Comparison of ENCODE assay signal across 6 fruit fly cellular contexts in genomic region chrX:16277878-16278506, dm6.
TF ChIP-seq lines count a peak whose summit lies in the region.

Gene eas (plus strand): TSS chrX:16278328.

- peak; percentile 20 to 36 for TF ChIP-seq CTCF in S2 (optimal IDR thresholded peaks at IDR 0.05; lab: Kevin White, UChicago)
- TF ChIP-seq CTCF in whole organism, embryonic (GFP tag; optimal IDR thresholded peaks at IDR 0.05; lab: Kevin White, UChicago), result peak; percentile 51

TF ChIP-seq in whole organism, adult, 20 proteins besides CTCF, POLR2A, EP300 and RAD21:
- TF ChIP-seq cic (GFP tag; optimal IDR thresholded peaks at IDR 0.05; lab: Kevin White, UChicago) (no peak), CG1620 (GFP tag; optimal IDR thresholded peaks at IDR 0.05; lab: Kevin White, UChicago) (peak; percentile 30), CG11617 (GFP tag; optimal IDR thresholded peaks at IDR 0.05; lab: Kevin White, UChicago) (no peak), CG5204 (GFP tag; optimal IDR thresholded peaks at IDR 0.05; lab: Kevin White, UChicago) (no peak), ovo (GFP tag; optimal IDR thresholded peaks at IDR 0.05; lab: Kevin White, UChicago) (peak; percentile 28), CG14711 (tag; optimal IDR thresholded peaks at IDR 0.05; lab: Kevin White, UChicago) (no peak), Mnt (GFP tag; optimal IDR thresholded peaks at IDR 0.05; lab: Kevin White, UChicago) (peak; percentile 33), tj (GFP tag; optimal IDR thresholded peaks at IDR 0.05; lab: Kevin White, UChicago) (no peak), CG33017 (tag; optimal IDR thresholded peaks at IDR 0.05; lab: Kevin White, UChicago) (peak; percentile 6), cnc (optimal IDR thresholded peaks at IDR 0.05; lab: Kevin White, UChicago) (peak in 1 of 2 experiments; percentile 59), Hr96 (GFP tag; optimal IDR thresholded peaks at IDR 0.05; lab: Kevin White, UChicago) (no peak), CG7045 (GFP tag; optimal IDR thresholded peaks at IDR 0.05; lab: Kevin White, UChicago) (no peak), bab1 (GFP tag; optimal IDR thresholded peaks at IDR 0.05; lab: Kevin White, UChicago) (no peak), Clk (GFP tag; optimal IDR thresholded peaks at IDR 0.05; lab: Kevin White, UChicago) (no peak), CG7101 (tag; optimal IDR thresholded peaks at IDR 0.05; lab: Kevin White, UChicago) (no peak)

TF ChIP-seq in whole organism, embryonic, 481 proteins besides CTCF, POLR2A, EP300 and RAD21 (continues in another document):
- TF ChIP-seq CG11093 (GFP tag; IDR thresholded peaks at IDR 0.05; lab: Robert Waterston, UW) (no peak), CG11696 (GFP tag; IDR thresholded peaks at IDR 0.05; lab: Robert Waterston, UW) (no peak), fd3F (GFP tag; optimal IDR thresholded peaks at IDR 0.05; lab: Kevin White, UChicago) (no peak), CG4617 (GFP tag; optimal IDR thresholded peaks at IDR 0.05; lab: Kevin White, UChicago; ENCODE audit: borderline replicate concordance) (peak; percentile 12), CG6813 (GFP tag; optimal IDR thresholded peaks at IDR 0.05; lab: Kevin White, UChicago) (no peak), Antp (GFP tag; optimal IDR thresholded peaks at IDR 0.05; lab: Kevin White, UChicago) (no peak), H15 (GFP tag; IDR thresholded peaks at IDR 0.05; lab: Robert Waterston, UW) (no peak), CG10979 (tag; optimal IDR thresholded peaks at IDR 0.05; lab: Kevin White, UChicago) (no peak), CG11504 (tag; optimal IDR thresholded peaks at IDR 0.05; lab: Kevin White, UChicago) (peak; percentile 3), CG15479 (GFP tag; optimal IDR thresholded peaks at IDR 0.05; lab: Kevin White, UChicago) (no peak), CG9876 (GFP tag; optimal IDR thresholded peaks at IDR 0.05; lab: Kevin White, UChicago) (no peak), cato (GFP tag; optimal IDR thresholded peaks at IDR 0.05; lab: Kevin White, UChicago; ENCODE audit: borderline replicate concordance) (no peak), Rx (GFP tag; IDR thresholded peaks at IDR 0.05; lab: Robert Waterston, UW) (no peak), jing (GFP tag; optimal IDR thresholded peaks at IDR 0.05; lab: Kevin White, UChicago) (no peak), CG7372 (GFP tag; IDR thresholded peaks at IDR 0.05; lab: Robert Waterston, UW) (no peak), dm (GFP tag; optimal IDR thresholded peaks at IDR 0.05; lab: Kevin White, UChicago) (no peak), sna (GFP tag; IDR thresholded peaks at IDR 0.05; lab: Robert Waterston, UW; ENCODE audit: partially characterized antibody) (peak; percentile 41; the same call in 1 of the 2 replicates), salm (tag; optimal IDR thresholded peaks at IDR 0.05; lab: Kevin White, UChicago) (no peak), CG18262 (tag; optimal IDR thresholded peaks at IDR 0.05; lab: Kevin White, UChicago) (no peak)

TF ChIP-seq in whole organism, prepupa, 60 proteins besides CTCF, POLR2A, EP300 and RAD21:
- TF ChIP-seq salr (GFP tag; optimal IDR thresholded peaks at IDR 0.05; lab: Kevin White, UChicago) (peak in 1 of 2 experiments; percentile 7), Eip93F (GFP tag; optimal IDR thresholded peaks at IDR 0.05; lab: Kevin White, UChicago) (no peak), Hr39 (GFP tag; optimal IDR thresholded peaks at IDR 0.05; lab: Kevin White, UChicago) (peak; percentile 36), CG11294 (GFP tag; IDR thresholded peaks at IDR 0.05; lab: Robert Waterston, UW) (no peak), acj6 (GFP tag; optimal IDR thresholded peaks at IDR 0.05; lab: Kevin White, UChicago) (peak; percentile 27), CG10669 (GFP tag; optimal IDR thresholded peaks at IDR 0.05; lab: Kevin White, UChicago) (no peak), CG6163 (GFP tag; IDR thresholded peaks at IDR 0.05; lab: Robert Waterston, UW) (0 out of 3 replicates have a peak, but pooled peaks have one; percentile 7), CG31627 (GFP tag; optimal IDR thresholded peaks at IDR 0.05; lab: Kevin White, UChicago) (peak; percentile 16), lz (GFP tag; optimal IDR thresholded peaks at IDR 0.05; lab: Kevin White, UChicago) (peak; percentile 16), dac (GFP tag; optimal IDR thresholded peaks at IDR 0.05; lab: Kevin White, UChicago) (no peak), Eip78C (GFP tag; lab: Kevin White, UChicago) (peak; percentile 55), esn (GFP tag; optimal IDR thresholded peaks at IDR 0.05; lab: Kevin White, UChicago) (peak; percentile 31), Ets21C (GFP tag; optimal IDR thresholded peaks at IDR 0.05; lab: Kevin White, UChicago) (no peak)

TF ChIP-seq in whole organism, pupa, 21 proteins besides CTCF, POLR2A, EP300 and RAD21:
- TF ChIP-seq CG8159 (tag; optimal IDR thresholded peaks at IDR 0.05; lab: Kevin White, UChicago) (no peak), CG9948 (tag; optimal IDR thresholded peaks at IDR 0.05; lab: Kevin White, UChicago) (no peak), fd96Ca (GFP tag; IDR thresholded peaks at IDR 0.05; lab: Robert Waterston, UW) (0 out of 3 replicates have a peak, but pooled peaks have one; percentile 36), Pif1B (GFP tag; optimal IDR thresholded peaks at IDR 0.05; lab: Kevin White, UChicago) (no peak), CG12605 (GFP tag; IDR thresholded peaks at IDR 0.05; lab: Robert Waterston, UW) (no peak), CG15710 (tag; optimal IDR thresholded peaks at IDR 0.05; lab: Kevin White, UChicago) (no peak), CG17806 (tag; optimal IDR thresholded peaks at IDR 0.05; lab: Kevin White, UChicago) (no peak), CG32121 (GFP tag; IDR thresholded peaks at IDR 0.05; lab: Robert Waterston, UW) (no peak), CG4496 (GFP tag; IDR thresholded peaks at IDR 0.05; lab: Robert Waterston, UW) (0 out of 3 replicates have a peak, but pooled peaks have one; percentile 15), gl (tag; optimal IDR thresholded peaks at IDR 0.05; lab: Kevin White, UChicago) (no peak)

TF ChIP-seq in whole organism, wandering third instar larva, 38 proteins besides CTCF, POLR2A, EP300 and RAD21:
- TF ChIP-seq Sp1 (GFP tag; optimal IDR thresholded peaks at IDR 0.05; lab: Kevin White, UChicago) (no peak), CG32264 (GFP tag; optimal IDR thresholded peaks at IDR 0.05; lab: Kevin White, UChicago) (no peak), woc (GFP tag; optimal IDR thresholded peaks at IDR 0.05; lab: Kevin White, UChicago) (no peak), psq (GFP tag; optimal IDR thresholded peaks at IDR 0.05; lab: Kevin White, UChicago) (no peak), sv (GFP tag; optimal IDR thresholded peaks at IDR 0.05; lab: Kevin White, UChicago) (peak; percentile 22), rgr (GFP tag; optimal IDR thresholded peaks at IDR 0.05; lab: Kevin White, UChicago) (peak; percentile 20), dmrt93B (GFP tag; optimal IDR thresholded peaks at IDR 0.05; lab: Kevin White, UChicago) (no peak), Hnf4 (GFP tag; optimal IDR thresholded peaks at IDR 0.05; lab: Kevin White, UChicago) (no peak), Rel (GFP tag; optimal IDR thresholded peaks at IDR 0.05; lab: Kevin White, UChicago) (no peak), Rel (tag; optimal IDR thresholded peaks at IDR 0.05; lab: Kevin White, UChicago) (no peak), h (GFP tag; optimal IDR thresholded peaks at IDR 0.05; lab: Kevin White, UChicago) (peak; percentile 23), fru (GFP tag; optimal IDR thresholded peaks at IDR 0.05; lab: Kevin White, UChicago) (peak; percentile 1), GATAd (GFP tag; optimal IDR thresholded peaks at IDR 0.05; lab: Kevin White, UChicago) (no peak), N (GFP tag; optimal IDR thresholded peaks at IDR 0.05; lab: Kevin White, UChicago) (peak; percentile 1), lola (GFP tag; optimal IDR thresholded peaks at IDR 0.05; lab: Kevin White, UChicago) (no peak), Abd-B (GFP tag; optimal IDR thresholded peaks at IDR 0.05; lab: Kevin White, UChicago) (no peak), Dif (GFP tag; optimal IDR thresholded peaks at IDR 0.05; lab: Kevin White, UChicago; ENCODE audit: partially characterized antibody) (peak; percentile 78), Hr78 (GFP tag; optimal IDR thresholded peaks at IDR 0.05; lab: Kevin White, UChicago) (no peak), dl (GFP tag; optimal IDR thresholded peaks at IDR 0.05; lab: Kevin White, UChicago; ENCODE audit: insufficient read depth in 1 of 2, partially characterized antibody in 2 of 2) (no peak), foxo (GFP tag; optimal IDR thresholded peaks at IDR 0.05; lab: Kevin White, UChicago) (peak in 1 of 2 experiments; percentile 29), Myc (optimal IDR thresholded peaks at IDR 0.05; lab: Kevin White, UChicago) (no peak)
